Fruit fly (Drosophila melanogaster) whole organism, adult: ENCODE data around the gene alpha-Man-Ib.

Experiments used
- CG11617 ChIP-seq: fragments of 200-800 bp; sonication (Bioruptor generic); optimal IDR thresholded peaks from 2 replicates; lab custom pipeline; 2017; ENCODE audit warnings: mild to moderate bottlenecking, missing biosample characterization, missing genetic modification reagents, missing genetic modification characterization
- CG1620 ChIP-seq: fragments of 200-800 bp; sonication (Bioruptor generic); optimal IDR thresholded peaks from 2 replicates; lab custom pipeline; 2016; ENCODE audit warnings: missing biosample characterization, missing genetic modification characterization
- CG33017 ChIP-seq: fragments of 200-800 bp; sonication (Bioruptor generic); optimal IDR thresholded peaks from 2 replicates; lab custom pipeline; 2018; ENCODE audit warnings: missing biosample characterization, mild to moderate bottlenecking, missing genetic modification characterization, moderate library complexity
- CG7045 ChIP-seq: fragments of 200-800 bp; sonication (Bioruptor generic); optimal IDR thresholded peaks from 2 replicates; lab custom pipeline; 2017; ENCODE audit warnings: missing biosample characterization, mild to moderate bottlenecking, missing genetic modification characterization
- CG7101 ChIP-seq: fragments of 200-800 bp; sonication (Bioruptor generic); optimal IDR thresholded peaks from 2 replicates; lab custom pipeline; 2018; ENCODE audit warnings: missing biosample characterization, mild to moderate bottlenecking, missing genetic modification characterization, moderate library complexity
- Clk ChIP-seq: fragments of 200-800 bp; sonication (Bioruptor generic); optimal IDR thresholded peaks from 2 replicates; lab custom pipeline; 2017; ENCODE audit warnings: missing biosample characterization, missing genetic modification characterization
- Mnt ChIP-seq: fragments of 200-800 bp; sonication (Bioruptor generic); optimal IDR thresholded peaks from 2 replicates; lab custom pipeline; 2016; ENCODE audit warnings: missing biosample characterization, mild to moderate bottlenecking, missing genetic modification characterization
- cnc ChIP-seq, 2 experiments: fragments of >200 bp; optimal IDR thresholded peaks; 2 replicates each; lab custom pipeline; 2017
- kay ChIP-seq: fragments of 200-800 bp; sonication (Bioruptor generic); peaks from one replicate; lab custom pipeline; 2016; ENCODE audit warnings: missing biosample characterization, missing genetic modification characterization, borderline replicate concordance
- pad ChIP-seq: fragments of 200-800 bp; sonication (Bioruptor generic); optimal IDR thresholded peaks from 3 replicates; lab custom pipeline; 2017; ENCODE audit warnings: missing biosample characterization, missing genetic modification characterization, mild to moderate bottlenecking, moderate library complexity, missing genetic modification reagents
- tj ChIP-seq: fragments of 200-800 bp; sonication (Bioruptor generic); optimal IDR thresholded peaks from 3 replicates; lab custom pipeline; 2017; ENCODE audit warnings: missing biosample characterization, mild to moderate bottlenecking, missing genetic modification characterization, moderate library complexity
- toe ChIP-seq: fragments of 200-800 bp; sonication (Bioruptor generic); optimal IDR thresholded peaks from 2 replicates; lab custom pipeline; 2016; ENCODE audit warnings: missing biosample characterization, missing genetic modification characterization

dm6 chr3R:29088938-29089661, 23.5 kb downstream of the alpha-Man-Ib start:
- TF ChIP-seq CG1620 (no peak), Mnt (GFP tag; lab: Kevin White, UChicago) (no peak), CG11617 (GFP tag; lab: Kevin White, UChicago) (no peak), CG7045 (GFP tag; lab: Kevin White, UChicago) (no peak), CG7101 (tag; lab: Kevin White, UChicago) (no peak), CG33017 (no peak), toe (no peak), kay (GFP tag; lab: Kevin White, UChicago) (peak; percentile 47), Clk (no peak), pad (no peak), cnc (optimal IDR thresholded peaks at IDR 0.05; lab: Kevin White, UChicago) (no peak), tj (no peak)
